Worm (Caenorhabditis elegans): ENCODE data around the gene srg-10.

Gene srg-10

ce11 chrIII:4649811-4650544, 27.6 kb upstream of the srg-10 start, which contains the start of gene ppm-2:
Gene ppm-2 (plus strand): TSS chrIII:4650494.
- TF ChIP-seq ceh-28 (tag; optimal IDR thresholded peaks at IDR 0.05) (no peak), lin-15B (tag; optimal IDR thresholded peaks at IDR 0.05) (no peak), sea-2 (GFP tag; optimal IDR thresholded peaks at IDR 0.05) (no peak), elt-2 (tag; optimal IDR thresholded peaks at IDR 0.05) (peak; percentile 63), nfya-1 (tag; optimal IDR thresholded peaks at IDR 0.05; ENCODE audit: insufficient read depth) (no peak), ztf-11 (tag; optimal IDR thresholded peaks at IDR 0.05) (no peak), nhr-77 (tag; optimal IDR thresholded peaks at IDR 0.05) (no peak), jun-1 (tag; optimal IDR thresholded peaks at IDR 0.05) (peak; percentile 8), fos-1 (tag; optimal IDR thresholded peaks at IDR 0.05) (no peak), ceh-9 (tag; optimal IDR thresholded peaks at IDR 0.05) (no peak), ama-1 (optimal IDR thresholded peaks at IDR 0.05) (peak; percentile 12), egl-27 (tag; optimal IDR thresholded peaks at IDR 0.05) (no peak), mml-1 (tag; optimal IDR thresholded peaks at IDR 0.05) (no peak), zag-1 (tag; optimal IDR thresholded peaks at IDR 0.05) (no peak), mdl-1 (tag; optimal IDR thresholded peaks at IDR 0.05) (peak; percentile 5), daf-12 (tag; optimal IDR thresholded peaks at IDR 0.05) (no peak), skn-1 (tag; optimal IDR thresholded peaks at IDR 0.05) (no peak), nhr-11 (tag; optimal IDR thresholded peaks at IDR 0.05) (no peak), nhr-23 (tag; optimal IDR thresholded peaks at IDR 0.05) (peak; percentile 39), ceh-16 (tag; optimal IDR thresholded peaks at IDR 0.05) (no peak), unc-62 (GFP tag; optimal IDR thresholded peaks at IDR 0.05) (no peak), pha-4 (tag; optimal IDR thresholded peaks at IDR 0.05) (no peak), eor-1 (tag; optimal IDR thresholded peaks at IDR 0.05) (no peak), lsy-12 (tag; optimal IDR thresholded peaks at IDR 0.05) (no peak), ztf-4 (tag; optimal IDR thresholded peaks at IDR 0.05) (no peak), hmg-11 (tag; optimal IDR thresholded peaks at IDR 0.05) (no peak), elt-1 (tag; optimal IDR thresholded peaks at IDR 0.05) (no peak), fkh-10 (GFP tag; optimal IDR thresholded peaks at IDR 0.05) (no peak), nhr-12 (tag; optimal IDR thresholded peaks at IDR 0.05) (no peak), nhr-67 (tag; optimal IDR thresholded peaks at IDR 0.05) (no peak), nhr-25 (tag; optimal IDR thresholded peaks at IDR 0.05) (peak; percentile 15), pqm-1 (tag; optimal IDR thresholded peaks at IDR 0.05) (no peak), tbx-2 (tag; optimal IDR thresholded peaks at IDR 0.05) (no peak), lin-39 (tag; optimal IDR thresholded peaks at IDR 0.05) (no peak), fkh-2 (tag; optimal IDR thresholded peaks at IDR 0.05) (no peak), egl-5 (tag; optimal IDR thresholded peaks at IDR 0.05) (no peak), elt-3 (tag; optimal IDR thresholded peaks at IDR 0.05) (no peak), nhr-76 (tag; optimal IDR thresholded peaks at IDR 0.05) (no peak), nhr-237 (tag; optimal IDR thresholded peaks at IDR 0.05) (no peak), ZK546.5 (tag; optimal IDR thresholded peaks at IDR 0.05) (no peak), nhr-43 (tag; optimal IDR thresholded peaks at IDR 0.05; ENCODE audit: poor library complexity, severe bottlenecking) (no peak), unc-39 (tag; optimal IDR thresholded peaks at IDR 0.05) (no peak), aly-2 (tag; optimal IDR thresholded peaks at IDR 0.05) (no peak), nhr-28 (tag; optimal IDR thresholded peaks at IDR 0.05) (no peak), R02D3.7 (tag; optimal IDR thresholded peaks at IDR 0.05) (no peak), ceh-82 (tag; optimal IDR thresholded peaks at IDR 0.05) (no peak), snpc-4 (tag; optimal IDR thresholded peaks at IDR 0.05) (no peak)
